Fruit fly (Drosophila melanogaster) whole organism, embryonic: ENCODE results near the gene CG17118.

Experiments
- BEAF-32 ChIP-seq: fragments of 200-800 bp; sonication (Bioruptor generic); optimal IDR thresholded peaks from 3 replicates; lab custom pipeline; 2017; ENCODE audit warnings: missing biosample characterization, missing genetic modification characterization, mild to moderate bottlenecking, moderate library complexity, missing genetic modification reagents
- Bgb ChIP-seq: fragments of 200-800 bp; sonication (Bioruptor generic); IDR thresholded peaks from 2 replicates; pipeline ENCODE4 v1.3.6; 2022; ENCODE audit warnings: missing biosample characterization, missing genetic modification characterization; ENCODE audit not compliant: partially characterized antibody
- Blimp-1 ChIP-seq: fragments of 200-800 bp; sonication (Bioruptor generic); optimal IDR thresholded peaks from 3 replicates; lab custom pipeline; 2018; ENCODE audit warnings: missing biosample characterization, missing genetic modification characterization, mild to moderate bottlenecking, moderate library complexity, missing genetic modification reagents
- CG11504 ChIP-seq: fragments of 200-800 bp; sonication (Bioruptor generic); optimal IDR thresholded peaks from 3 replicates; lab custom pipeline; 2019; ENCODE audit warnings: missing biosample characterization, mild to moderate bottlenecking, missing genetic modification characterization, moderate library complexity
- CG12071 ChIP-seq: fragments of 200-800 bp; sonication (Bioruptor generic); optimal IDR thresholded peaks from 3 replicates; lab custom pipeline; 2018; ENCODE audit warnings: missing biosample characterization, mild to moderate bottlenecking, missing genetic modification characterization
- CG12299 ChIP-seq: fragments of 200-800 bp; sonication (Bioruptor generic); optimal IDR thresholded peaks from 2 replicates; lab custom pipeline; 2018; ENCODE audit warnings: missing biosample characterization, mild to moderate bottlenecking, missing genetic modification characterization
- CG12391 ChIP-seq: fragments of 200-800 bp; sonication (Bioruptor generic); optimal IDR thresholded peaks from 3 replicates; lab custom pipeline; 2018; ENCODE audit warnings: missing biosample characterization, mild to moderate bottlenecking, missing genetic modification characterization, moderate library complexity
- CG12744 ChIP-seq: fragments of 200-800 bp; sonication (Bioruptor generic); optimal IDR thresholded peaks from 2 replicates; lab custom pipeline; 2016; ENCODE audit warnings: missing biosample characterization, missing genetic modification characterization
- CG14965 ChIP-seq: fragments of 200-800 bp; sonication (Bioruptor generic); optimal IDR thresholded peaks from 2 replicates; lab custom pipeline; 2016; ENCODE audit warnings: missing biosample characterization, missing genetic modification characterization, borderline replicate concordance
- CG16779 ChIP-seq: fragments of 200-800 bp; sonication (Bioruptor generic); IDR thresholded peaks from 2 replicates; pipeline ENCODE4 v1.3.6; 2022; ENCODE audit warnings: missing biosample characterization, missing genetic modification characterization
- CG16813 ChIP-seq: fragments of 200-800 bp; sonication (Bioruptor generic); IDR thresholded peaks from 3 replicates; pipeline ENCODE4 v1.3.6; 2022; ENCODE audit warnings: missing biosample characterization, missing genetic modification characterization; ENCODE audit not compliant: partially characterized antibody
- CG2889 ChIP-seq: fragments of 200-800 bp; sonication (Bioruptor generic); IDR thresholded peaks from 3 replicates; pipeline ENCODE4 v1.3.6; 2022; ENCODE audit warnings: missing biosample characterization, missing genetic modification characterization
- CG42726 ChIP-seq: fragments of 200-800 bp; sonication (Bioruptor generic); IDR thresholded peaks from 2 replicates; pipeline ENCODE4 v1.3.6; 2022; ENCODE audit warnings: missing biosample characterization, missing genetic modification characterization; ENCODE audit not compliant: partially characterized antibody
- CG7556 ChIP-seq: fragments of 200-800 bp; sonication (Bioruptor generic); optimal IDR thresholded peaks from 2 replicates; lab custom pipeline; 2017; ENCODE audit warnings: missing biosample characterization, mild to moderate bottlenecking, missing genetic modification characterization
- CG7839 ChIP-seq: fragments of 200-800 bp; sonication (Bioruptor generic); optimal IDR thresholded peaks from 3 replicates; lab custom pipeline; 2018; ENCODE audit warnings: missing biosample characterization, mild to moderate bottlenecking, missing genetic modification characterization, moderate library complexity
- CHES-1-like ChIP-seq: fragments of 200-800 bp; sonication (Bioruptor generic); optimal IDR thresholded peaks from 2 replicates; lab custom pipeline; 2016; ENCODE audit warnings: missing biosample characterization, missing genetic modification characterization
- Doc3 ChIP-seq: fragments of 200-800 bp; sonication (Bioruptor generic); IDR thresholded peaks from 3 replicates; pipeline ENCODE4 v1.3.6; 2022; ENCODE audit warnings: missing biosample characterization, missing genetic modification characterization; ENCODE audit not compliant: partially characterized antibody
- E2f2 ChIP-seq: fragments of 200-800 bp; sonication (Bioruptor generic); IDR thresholded peaks from 2 replicates; pipeline ENCODE4 v1.3.6; 2022; ENCODE audit warnings: missing biosample characterization, missing genetic modification characterization
- Fer3 ChIP-seq: fragments of 200-800 bp; sonication (Bioruptor generic); optimal IDR thresholded peaks from 2 replicates; lab custom pipeline; 2018; ENCODE audit warnings: missing biosample characterization, mild to moderate bottlenecking, missing genetic modification characterization, moderate library complexity
- GATAe ChIP-seq: fragments of 200-800 bp; sonication (Bioruptor generic); conservative IDR thresholded peaks from 2 replicates; pipeline ENCODE4 v1.3.6; 2022; ENCODE audit warnings: missing biosample characterization, missing genetic modification characterization
- HLH3B ChIP-seq: fragments of 200-800 bp; sonication (Bioruptor generic); IDR thresholded peaks from 2 replicates; pipeline ENCODE4 v1.3.6; 2022; ENCODE audit warnings: missing biosample characterization, missing genetic modification characterization
- Hr78 ChIP-seq, 2 experiments: fragments of 200-800 bp in 1 of 2; fragments of >200 bp in 1 of 2; sonication (Bioruptor generic) in 1 of 2; optimal IDR thresholded peaks; 2 replicates each; lab custom pipeline; 2017 to 2019; ENCODE audit warnings: missing biosample characterization in 2 of 2, missing genetic modification characterization in 2 of 2, mild to moderate bottlenecking in 1 of 2, moderate library complexity in 1 of 2
- MBD-R2 ChIP-seq: fragments of 200-800 bp; sonication (Bioruptor generic); IDR thresholded peaks from 2 replicates; pipeline ENCODE4 v1.3.6; 2022; ENCODE audit warnings: missing biosample characterization, missing genetic modification characterization
- Oli ChIP-seq: fragments of 200-800 bp; sonication (Bioruptor generic); optimal IDR thresholded peaks from 2 replicates; lab custom pipeline; 2018; ENCODE audit warnings: missing biosample characterization, mild to moderate bottlenecking, missing genetic modification characterization, moderate library complexity
- Ptx1 ChIP-seq: fragments of 200-800 bp; sonication (Bioruptor generic); IDR thresholded peaks from 2 replicates; pipeline ENCODE4 v1.3.6; 2022; ENCODE audit warnings: missing biosample characterization, missing genetic modification characterization
- Sox100B ChIP-seq: fragments of 200-800 bp; sonication (Bioruptor generic); optimal IDR thresholded peaks from 3 replicates; lab custom pipeline; 2018; ENCODE audit warnings: missing biosample characterization, mild to moderate bottlenecking, missing genetic modification characterization
- YL-1 ChIP-seq: fragments of 200-800 bp; sonication (Bioruptor generic); optimal IDR thresholded peaks from 3 replicates; lab custom pipeline; 2017; ENCODE audit warnings: missing biosample characterization, mild to moderate bottlenecking, missing genetic modification characterization
- al ChIP-seq: fragments of 200-800 bp; sonication (Bioruptor generic); IDR thresholded peaks from 2 replicates; pipeline ENCODE4 v1.3.6; 2022; ENCODE audit warnings: missing biosample characterization, missing genetic modification characterization
- aop ChIP-seq: fragments of 200-800 bp; sonication (Bioruptor generic); IDR thresholded peaks from 2 replicates; pipeline ENCODE4 v1.3.6; 2022; ENCODE audit warnings: missing biosample characterization, missing genetic modification characterization
- cad ChIP-seq: fragments of >200 bp; optimal IDR thresholded peaks from 2 replicates; lab custom pipeline; 2017; ENCODE audit warnings: missing biosample characterization, missing genetic modification characterization
- cg ChIP-seq: fragments of 200-800 bp; sonication (Bioruptor generic); optimal IDR thresholded peaks from 3 replicates; lab custom pipeline; 2019; ENCODE audit warnings: missing biosample characterization, mild to moderate bottlenecking, missing genetic modification characterization, moderate library complexity
- chinmo ChIP-seq: fragments of 200-800 bp; sonication (Bioruptor generic); IDR thresholded peaks from 4 replicates; pipeline ENCODE4 v1.3.6; 2022; ENCODE audit warnings: missing biosample characterization, missing genetic modification characterization; ENCODE audit not compliant: partially characterized antibody
- ci ChIP-seq: fragments of 200-800 bp; sonication (Bioruptor generic); IDR thresholded peaks from 3 replicates; pipeline ENCODE4 v1.3.6; 2022; ENCODE audit warnings: missing biosample characterization, missing genetic modification characterization
- crp ChIP-seq, 2 experiments: fragments of 200-800 bp; sonication (Bioruptor generic); optimal IDR thresholded peaks; 2 replicates in 1 of 2; 3 replicates in 1 of 2; lab custom pipeline; 2017; ENCODE audit warnings: missing biosample characterization in 2 of 2, missing genetic modification characterization in 2 of 2, mild to moderate bottlenecking in 1 of 2, moderate library complexity in 1 of 2
- dati ChIP-seq: fragments of 200-800 bp; sonication (Bioruptor generic); IDR thresholded peaks from 2 replicates; pipeline ENCODE4 v1.3.6; 2022; ENCODE audit warnings: missing biosample characterization, missing genetic modification characterization
- disco-r ChIP-seq: fragments of 200-800 bp; sonication (Bioruptor generic); optimal IDR thresholded peaks from 2 replicates; lab custom pipeline; 2016; ENCODE audit warnings: missing biosample characterization, missing genetic modification characterization
- dmrt11E ChIP-seq: fragments of 200-800 bp; sonication (Bioruptor generic); optimal IDR thresholded peaks from 3 replicates; lab custom pipeline; 2018; ENCODE audit warnings: missing biosample characterization, mild to moderate bottlenecking, missing genetic modification characterization, moderate library complexity
- dysf ChIP-seq: fragments of 200-800 bp; sonication (Bioruptor generic); IDR thresholded peaks from 3 replicates; pipeline ENCODE4 v1.3.6; 2022; ENCODE audit warnings: missing biosample characterization, missing genetic modification characterization
- hkb ChIP-seq, 2 experiments: fragments of 200-800 bp in 1 of 2; fragments of >200 bp in 1 of 2; sonication (Bioruptor generic) in 1 of 2; IDR thresholded peaks in 1 of 2; optimal IDR thresholded peaks in 1 of 2; 2 replicates each; pipeline versions ENCODE4 v1.3.6 to Lab custom; 2017 to 2022; ENCODE audit warnings: missing biosample characterization in 1 of 2, missing genetic modification characterization in 1 of 2
- hth ChIP-seq: fragments of >200 bp; optimal IDR thresholded peaks from 2 replicates; lab custom pipeline; 2017; ENCODE audit warnings: inconsistent platforms
- pnt ChIP-seq: fragments of 200-800 bp; sonication (Bioruptor generic); optimal IDR thresholded peaks from 3 replicates; lab custom pipeline; 2016; ENCODE audit warnings: missing biosample characterization, missing genetic modification characterization
- pzg ChIP-seq: fragments of 200-800 bp; sonication (Bioruptor generic); optimal IDR thresholded peaks from 3 replicates; lab custom pipeline; 2018; ENCODE audit warnings: missing biosample characterization, mild to moderate bottlenecking, missing genetic modification characterization, moderate library complexity
- sisA ChIP-seq: fragments of 200-800 bp; sonication (Bioruptor generic); IDR thresholded peaks from 2 replicates; pipeline ENCODE4 v1.3.6; 2022; ENCODE audit warnings: missing biosample characterization, missing genetic modification characterization
- slbo ChIP-seq: fragments of 200-800 bp; sonication (Bioruptor generic); IDR thresholded peaks from 2 replicates; pipeline ENCODE4 v1.3.6; 2022; ENCODE audit warnings: missing biosample characterization, missing genetic modification characterization
- stc ChIP-seq: fragments of 200-800 bp; sonication (Bioruptor generic); IDR thresholded peaks from 2 replicates; pipeline ENCODE4 v1.3.6; 2022; ENCODE audit warnings: missing biosample characterization, missing genetic modification characterization
- wek ChIP-seq: fragments of 200-800 bp; sonication (Bioruptor generic); optimal IDR thresholded peaks from 3 replicates; lab custom pipeline; 2018; ENCODE audit warnings: missing biosample characterization, mild to moderate bottlenecking, missing genetic modification characterization, moderate library complexity

The CG17118 gene

dm6 chr2L:10760422-10761166, 30.5 kb downstream of the CG17118 start, which contains the start of gene CG6495 (continued):
- TF ChIP-seq Ptx1 (peak; percentile 53; the same call in 1 of the 2 replicates), dysf (GFP tag; lab: Robert Waterston, UW) (peak; percentile 45; the same call in 2 of the 3 replicates), pzg (GFP tag; lab: Kevin White, UChicago) (peak; percentile 19), CG12071 (peak; percentile 1), dati (no peak), Blimp-1 (GFP tag; lab: Kevin White, UChicago) (peak; percentile 59), hth (lab: Kevin White, UChicago) (no peak), Fer3 (peak; percentile 56), pnt (GFP tag; lab: Kevin White, UChicago) (no peak), CG7839 (tag; lab: Kevin White, UChicago) (peak; percentile 75), CG7556 (GFP tag; lab: Kevin White, UChicago) (peak; percentile 85), CG11504 (tag; lab: Kevin White, UChicago) (peak; percentile 78), HLH3B (peak; percentile 63), crp (GFP tag; optimal IDR thresholded peaks at IDR 0.05; lab: Kevin White, UChicago) (peak in 1 of 2 experiments; percentile 71), sisA (peak; percentile 37; the same call in 1 of the 2 replicates)

- no peak for TF ChIP-seq hkb (optimal IDR thresholded peaks at IDR 0.05; lab: Kevin White, UChicago)
- no peak for TF ChIP-seq hkb (GFP tag; IDR thresholded peaks at IDR 0.05; lab: Robert Waterston, UW)
- peak; percentile 0 for TF ChIP-seq CG12391 (tag; lab: Kevin White, UChicago)
- no peak for TF ChIP-seq dmrt11E (tag; lab: Kevin White, UChicago)
- no peak for TF ChIP-seq aop (GFP tag; lab: Robert Waterston, UW)
- TF ChIP-seq CHES-1-like (GFP tag; lab: Kevin White, UChicago): peak; percentile 33
- no peak for TF ChIP-seq al (GFP tag; lab: Robert Waterston, UW)
- peak; percentile 48 for TF ChIP-seq cad (GFP tag; lab: Kevin White, UChicago)
- peak; percentile 86 for TF ChIP-seq pzg (GFP tag; lab: Kevin White, UChicago)
- no peak for TF ChIP-seq GATAe
- peak; percentile 50 for TF ChIP-seq slbo (GFP tag; lab: Robert Waterston, UW)
- peak; percentile 72 for TF ChIP-seq Doc3
- TF ChIP-seq Bgb: peak; percentile 89
- peak; percentile 84 for TF ChIP-seq BEAF-32 (GFP tag; lab: Kevin White, UChicago)
- TF ChIP-seq disco-r (GFP tag; lab: Kevin White, UChicago): no peak
- no peak for TF ChIP-seq CG14965 (GFP tag; lab: Kevin White, UChicago)
- TF ChIP-seq stc (GFP tag; lab: Robert Waterston, UW): no peak
- TF ChIP-seq cg (GFP tag; lab: Kevin White, UChicago): no peak
- TF ChIP-seq YL-1 (GFP tag; lab: Kevin White, UChicago): peak; percentile 54
- TF ChIP-seq MBD-R2 (GFP tag; lab: Robert Waterston, UW): peak; percentile 93
- TF ChIP-seq Oli (tag; lab: Kevin White, UChicago): no peak
- no peak for TF ChIP-seq Sox100B (GFP tag; lab: Kevin White, UChicago)
- TF ChIP-seq CG16779 (GFP tag; lab: Robert Waterston, UW): no peak
- TF ChIP-seq chinmo (GFP tag; lab: Robert Waterston, UW): 0 out of 4 replicates have a peak, but pooled peaks have one; percentile 7
- peak; percentile 29 for TF ChIP-seq Ptx1
- TF ChIP-seq wek (GFP tag; lab: Kevin White, UChicago): no peak
- peak; percentile 4 for TF ChIP-seq CG12744 (GFP tag; lab: Kevin White, UChicago)
- 0 out of 3 replicates have a peak, but pooled peaks have one; percentile 31 for TF ChIP-seq ci (GFP tag; lab: Robert Waterston, UW)
- no peak for TF ChIP-seq CG12299 (tag; lab: Kevin White, UChicago)
- peak; percentile 88 for TF ChIP-seq CG42726
- TF ChIP-seq CG2889 (GFP tag; lab: Robert Waterston, UW): no peak
- TF ChIP-seq E2f2 (GFP tag; lab: Robert Waterston, UW): peak; percentile 79
- peak; percentile 83 for TF ChIP-seq CG16813 (GFP tag; lab: Robert Waterston, UW)
- no peak for TF ChIP-seq Hr78 (GFP tag; optimal IDR thresholded peaks at IDR 0.05; lab: Kevin White, UChicago)
These were observed 37.6 kb downstream of the CG17118 start, which contains the start of gene Ubc2 for dm6 chr2L:10767597-10768188. Gene Ubc2 (minus strand): TSS chr2L:10768006.
